Fruit fly (Drosophila melanogaster): ENCODE measurements around the gene lbe.

dm6 chr3R:21487706-21488406 is 41.5 kb upstream of the lbe start:
- TF ChIP-seq CG4496 (GFP tag; IDR thresholded peaks at IDR 0.05) (peak; percentile 45; the same call in 2 of the 3 replicates), fd96Ca (GFP tag; IDR thresholded peaks at IDR 0.05) (no peak)

Measured in whole organism, pupa.